Fruit fly (Drosophila melanogaster) whole organism, embryonic: ENCODE measurements around the gene Art4.

ENCODE experiments used
- Aef1 ChIP-seq: fragments of 200-800 bp; sonication (Bioruptor generic); IDR thresholded peaks from 3 replicates; pipeline ENCODE4 v1.3.6; 2022; ENCODE audit warnings: missing biosample characterization, missing genetic modification characterization
- Atf6 ChIP-seq: fragments of 200-800 bp; sonication (Bioruptor generic); IDR thresholded peaks from 2 replicates; pipeline ENCODE4 v1.3.6; 2022; ENCODE audit warnings: missing biosample characterization, missing genetic modification characterization
- Awh ChIP-seq: fragments of 200-800 bp; sonication (Bioruptor generic); IDR thresholded peaks from 2 replicates; pipeline ENCODE4, ENCODE4 v1.3.6; 2022; ENCODE audit warnings: missing biosample characterization, missing genetic modification characterization
- CG11093 ChIP-seq: fragments of 200-800 bp; sonication (Bioruptor generic); IDR thresholded peaks from 3 replicates; pipeline ENCODE4 v1.3.6; 2022; ENCODE audit warnings: missing biosample characterization, missing genetic modification characterization
- CG11696 ChIP-seq: fragments of 200-800 bp; sonication (Bioruptor generic); IDR thresholded peaks from 2 replicates; pipeline ENCODE4 v1.3.6; 2022; ENCODE audit warnings: missing biosample characterization, missing genetic modification characterization
- CG12104 ChIP-seq: fragments of 200-800 bp; sonication (Bioruptor generic); optimal IDR thresholded peaks from 3 replicates; lab custom pipeline; 2016; ENCODE audit warnings: missing biosample characterization, missing genetic modification characterization
- CG12155 ChIP-seq: fragments of 200-800 bp; sonication (Bioruptor generic); optimal IDR thresholded peaks from 3 replicates; lab custom pipeline; 2016; ENCODE audit warnings: missing biosample characterization, missing genetic modification characterization
- CG12391 ChIP-seq: fragments of 200-800 bp; sonication (Bioruptor generic); optimal IDR thresholded peaks from 3 replicates; lab custom pipeline; 2018; ENCODE audit warnings: missing biosample characterization, mild to moderate bottlenecking, missing genetic modification characterization, moderate library complexity
- CG13296 ChIP-seq: fragments of 200-800 bp; sonication (Bioruptor generic); optimal IDR thresholded peaks from 3 replicates; lab custom pipeline; 2018; ENCODE audit warnings: missing biosample characterization, mild to moderate bottlenecking, missing genetic modification characterization
- CG15601 ChIP-seq: fragments of 200-800 bp; sonication (Bioruptor generic); optimal IDR thresholded peaks from 3 replicates; lab custom pipeline; 2019; ENCODE audit warnings: missing biosample characterization, mild to moderate bottlenecking, missing genetic modification characterization, moderate library complexity
- CG17385 ChIP-seq: fragments of 200-800 bp; sonication (Bioruptor generic); optimal IDR thresholded peaks from 3 replicates; lab custom pipeline; 2018; ENCODE audit warnings: missing biosample characterization, mild to moderate bottlenecking, missing genetic modification characterization
- CG2129 ChIP-seq: fragments of 200-800 bp; sonication (Bioruptor generic); IDR thresholded peaks from 2 replicates; pipeline ENCODE4 v1.3.6; 2022; ENCODE audit warnings: missing biosample characterization, missing genetic modification characterization; ENCODE audit not compliant: partially characterized antibody
- CG4328 ChIP-seq: fragments of 200-800 bp; sonication (Bioruptor generic); optimal IDR thresholded peaks from 3 replicates; lab custom pipeline; 2017; ENCODE audit warnings: missing biosample characterization, missing genetic modification reagents, missing genetic modification characterization
- CG6272 ChIP-seq: fragments of 200-800 bp; sonication (Bioruptor generic); IDR thresholded peaks from 2 replicates; pipeline ENCODE4 v1.3.6; 2022; ENCODE audit warnings: missing biosample characterization, missing genetic modification characterization
- CG6683 ChIP-seq: fragments of 200-800 bp; sonication (Bioruptor generic); optimal IDR thresholded peaks from 2 replicates; lab custom pipeline; 2017; ENCODE audit warnings: missing biosample characterization, mild to moderate bottlenecking, missing genetic modification characterization, missing genetic modification reagents
- CG7372 ChIP-seq: fragments of 200-800 bp; sonication (Bioruptor generic); IDR thresholded peaks from 2 replicates; pipeline ENCODE4 v1.3.6; 2022; ENCODE audit warnings: missing biosample characterization, missing genetic modification characterization
- CG8478 ChIP-seq: fragments of >200 bp; optimal IDR thresholded peaks from 2 replicates; lab custom pipeline; 2018
- CG9437 ChIP-seq: fragments of 200-800 bp; sonication (Bioruptor generic); optimal IDR thresholded peaks from 2 replicates; lab custom pipeline; 2018; ENCODE audit warnings: missing biosample characterization, mild to moderate bottlenecking, missing genetic modification characterization
- Chrac-16 ChIP-seq: fragments of 200-800 bp; sonication (Bioruptor generic); optimal IDR thresholded peaks from 3 replicates; lab custom pipeline; 2016; ENCODE audit warnings: missing biosample characterization, missing genetic modification characterization
- Dll ChIP-seq: fragments of 200-800 bp; sonication (Bioruptor generic); IDR thresholded peaks from 4 replicates; pipeline ENCODE4 v1.3.6; 2022; ENCODE audit warnings: missing biosample characterization, missing genetic modification characterization; ENCODE audit not compliant: partially characterized antibody
- Dref ChIP-seq: fragments of 200-800 bp; sonication (Bioruptor generic); IDR thresholded peaks from 2 replicates; pipeline ENCODE4 v1.3.6; 2022; ENCODE audit warnings: missing biosample characterization, missing genetic modification characterization
- Jarid2 ChIP-seq: fragments of 200-800 bp; sonication (Bioruptor generic); optimal IDR thresholded peaks from 3 replicates; lab custom pipeline; 2017; ENCODE audit warnings: mild to moderate bottlenecking, missing biosample characterization, missing genetic modification reagents, missing genetic modification characterization
- Lim3 ChIP-seq: fragments of 200-800 bp; sonication (Bioruptor generic); IDR thresholded peaks from 2 replicates; pipeline ENCODE4 v1.3.6; 2022; ENCODE audit warnings: missing biosample characterization, missing genetic modification characterization
- NFAT ChIP-seq: fragments of 200-800 bp; sonication (Bioruptor generic); IDR thresholded peaks from 2 replicates; pipeline ENCODE4 v1.3.6; 2022; ENCODE audit warnings: missing biosample characterization, missing genetic modification characterization
- Nf-YA ChIP-seq: fragments of 200-800 bp; sonication (Bioruptor generic); IDR thresholded peaks from 2 replicates; pipeline ENCODE4 v1.3.6; 2022; ENCODE audit warnings: missing biosample characterization, missing genetic modification characterization
- Nf-YB ChIP-seq: fragments of 200-800 bp; sonication (Bioruptor generic); optimal IDR thresholded peaks from 3 replicates; lab custom pipeline; 2019; ENCODE audit warnings: missing biosample characterization, mild to moderate bottlenecking, missing genetic modification characterization, moderate library complexity
- NfI ChIP-seq: fragments of 200-800 bp; sonication (Bioruptor generic); optimal IDR thresholded peaks from 3 replicates; lab custom pipeline; 2018; ENCODE audit warnings: missing biosample characterization, mild to moderate bottlenecking, missing genetic modification characterization, moderate library complexity
- Sox102F ChIP-seq: fragments of 200-800 bp; sonication (Bioruptor generic); optimal IDR thresholded peaks from 2 replicates; lab custom pipeline; 2018; ENCODE audit warnings: missing biosample characterization, mild to moderate bottlenecking, missing genetic modification characterization, moderate library complexity
- Ssrp ChIP-seq: fragments of 200-800 bp; sonication (Bioruptor generic); optimal IDR thresholded peaks from 2 replicates; lab custom pipeline; 2018; ENCODE audit warnings: missing biosample characterization, mild to moderate bottlenecking, missing genetic modification characterization, moderate library complexity
- TFAM ChIP-seq: fragments of 200-800 bp; sonication (Bioruptor generic); optimal IDR thresholded peaks from 2 replicates; lab custom pipeline; 2017; ENCODE audit warnings: missing biosample characterization, missing genetic modification characterization, inconsistent platforms
- Tbp ChIP-seq: fragments of >200 bp; optimal IDR thresholded peaks from 2 replicates; lab custom pipeline; 2018; ENCODE audit warnings: missing biosample characterization, missing genetic modification characterization
- abd-A ChIP-seq: fragments of 200-800 bp; sonication (Bioruptor generic); optimal IDR thresholded peaks from 3 replicates; lab custom pipeline; 2019; ENCODE audit warnings: missing biosample characterization, mild to moderate bottlenecking, missing genetic modification characterization, moderate library complexity
- amos ChIP-seq: fragments of 200-800 bp; sonication (Bioruptor generic); IDR thresholded peaks from 2 replicates; pipeline ENCODE4 v1.3.6; 2022; ENCODE audit warnings: missing biosample characterization, missing genetic modification characterization; ENCODE audit not compliant: partially characterized antibody
- bsh ChIP-seq, 2 experiments: fragments of 200-800 bp; sonication (Bioruptor generic); optimal IDR thresholded peaks; 2 replicates each; lab custom pipeline; 2017 to 2018; ENCODE audit warnings: mild to moderate bottlenecking in 2 of 2, missing biosample characterization in 2 of 2, missing genetic modification characterization in 2 of 2, moderate library complexity in 1 of 2
- caup ChIP-seq: fragments of 200-800 bp; sonication (Bioruptor generic); optimal IDR thresholded peaks from 3 replicates; lab custom pipeline; 2017; ENCODE audit warnings: missing biosample characterization, mild to moderate bottlenecking, missing genetic modification characterization, moderate library complexity; ENCODE audit not compliant: severe bottlenecking
- cg ChIP-seq: fragments of 200-800 bp; sonication (Bioruptor generic); optimal IDR thresholded peaks from 3 replicates; lab custom pipeline; 2019; ENCODE audit warnings: missing biosample characterization, mild to moderate bottlenecking, missing genetic modification characterization, moderate library complexity
- danr ChIP-seq: fragments of 200-800 bp; sonication (Bioruptor generic); IDR thresholded peaks from 2 replicates; pipeline ENCODE4 v1.3.6; 2022; ENCODE audit warnings: missing biosample characterization, missing genetic modification characterization
- dati ChIP-seq: fragments of 200-800 bp; sonication (Bioruptor generic); IDR thresholded peaks from 2 replicates; pipeline ENCODE4 v1.3.6; 2022; ENCODE audit warnings: missing biosample characterization, missing genetic modification characterization
- gem ChIP-seq: fragments of 200-800 bp; sonication (Bioruptor generic); optimal IDR thresholded peaks from 2 replicates; lab custom pipeline; 2019; ENCODE audit warnings: missing biosample characterization, mild to moderate bottlenecking, missing genetic modification characterization, moderate library complexity
- hb ChIP-seq: fragments of 200-800 bp; sonication (Bioruptor generic); IDR thresholded peaks from 3 replicates; pipeline ENCODE4 v1.3.6; 2022; ENCODE audit warnings: missing biosample characterization, missing genetic modification characterization; ENCODE audit not compliant: partially characterized antibody
- hbn ChIP-seq: fragments of 200-800 bp; sonication (Bioruptor generic); IDR thresholded peaks from 2 replicates; pipeline ENCODE4 v1.3.6; 2022; ENCODE audit warnings: missing biosample characterization, missing genetic modification characterization; ENCODE audit not compliant: partially characterized antibody
- kay ChIP-seq: fragments of 200-800 bp; sonication (Bioruptor generic); optimal IDR thresholded peaks from 2 replicates; lab custom pipeline; 2016; ENCODE audit warnings: missing biosample characterization, missing genetic modification characterization
- lbe ChIP-seq: fragments of 200-800 bp; sonication (Bioruptor generic); optimal IDR thresholded peaks from 2 replicates; lab custom pipeline; 2016; ENCODE audit warnings: missing biosample characterization, mild to moderate bottlenecking, missing genetic modification characterization
- mirr ChIP-seq: fragments of 200-800 bp; sonication (Bioruptor generic); optimal IDR thresholded peaks from 3 replicates; lab custom pipeline; 2018; ENCODE audit warnings: missing biosample characterization, mild to moderate bottlenecking, missing genetic modification characterization
- nerfin-1 ChIP-seq: fragments of 200-800 bp; sonication (Bioruptor generic); optimal IDR thresholded peaks from 3 replicates; lab custom pipeline; 2019; ENCODE audit warnings: missing biosample characterization, mild to moderate bottlenecking, missing genetic modification characterization, moderate library complexity
- prd ChIP-seq, 3 experiments: fragments of >200 bp in 2 of 3; fragments of 200-800 bp in 1 of 3; sonication (Bioruptor generic) in 1 of 3; optimal IDR thresholded peaks in 2 of 3; IDR thresholded peaks in 1 of 3; 2 replicates in 2 of 3; 3 replicates in 1 of 3; pipeline versions ENCODE4 v1.3.6 to Lab custom; 2017 to 2022; ENCODE audit warnings: missing biosample characterization in 1 of 3, missing genetic modification characterization in 1 of 3
- pros ChIP-seq: fragments of 200-800 bp; sonication (Bioruptor generic); optimal IDR thresholded peaks from 3 replicates; lab custom pipeline; 2019; ENCODE audit warnings: missing biosample characterization, mild to moderate bottlenecking, missing genetic modification characterization, moderate library complexity
- sim ChIP-seq: fragments of 200-800 bp; sonication (Bioruptor generic); IDR thresholded peaks from 2 replicates; pipeline ENCODE4 v1.3.6; 2022; ENCODE audit warnings: missing biosample characterization, missing genetic modification characterization
- zen2 ChIP-seq: fragments of 200-800 bp; sonication (Bioruptor generic); IDR thresholded peaks from 3 replicates; pipeline ENCODE4 v1.3.6; 2022; ENCODE audit warnings: missing biosample characterization, missing genetic modification characterization; ENCODE audit not compliant: partially characterized antibody

The Art4 gene

DNA sequence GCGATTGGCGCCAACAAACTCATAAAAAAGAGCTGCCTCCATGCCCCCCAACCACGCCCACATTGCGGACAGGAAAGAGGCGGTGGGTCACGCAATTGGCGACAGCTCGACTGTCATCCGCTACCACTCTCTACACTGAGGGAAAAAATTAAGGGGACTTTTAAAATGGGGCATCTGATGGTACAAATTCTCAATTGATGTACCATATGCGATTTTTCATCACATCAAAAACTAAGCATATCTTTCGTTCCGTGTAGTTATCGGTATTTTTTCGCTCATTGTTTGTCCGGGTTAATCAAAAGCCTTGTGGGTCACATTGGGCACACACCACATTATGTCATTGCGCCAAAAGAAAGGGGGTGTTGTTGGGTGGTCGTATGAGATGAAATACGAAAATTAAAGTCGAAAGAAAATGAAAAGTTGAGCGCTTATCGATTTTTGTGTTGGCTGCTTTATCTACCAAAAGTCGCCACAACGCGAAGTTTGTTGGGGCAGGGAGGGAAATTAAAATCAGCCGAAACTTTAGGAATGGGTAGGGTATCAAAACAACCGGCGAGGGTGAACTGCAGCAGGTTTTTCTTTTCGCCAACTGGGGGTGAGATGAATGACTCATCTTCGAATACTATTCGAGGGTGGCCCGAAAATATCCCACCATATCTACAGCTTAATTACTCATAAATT is 38.3 kb upstream of the Art4 start (continued):
- TF ChIP-seq TFAM = no peak
- no peak for TF ChIP-seq CG11093 (GFP tag; lab: Robert Waterston, UW)
- TF ChIP-seq dati (GFP tag; lab: Robert Waterston, UW) = no peak
- no peak for TF ChIP-seq Chrac-16 (GFP tag; lab: Kevin White, UChicago)
- no peak for TF ChIP-seq CG8478
- no peak for TF ChIP-seq lbe (GFP tag; lab: Kevin White, UChicago)
- no peak for TF ChIP-seq Jarid2
- TF ChIP-seq Awh (GFP tag; lab: Robert Waterston, UW) = no peak
- TF ChIP-seq caup (GFP tag; lab: Kevin White, UChicago) = no peak
- TF ChIP-seq CG4328 (GFP tag; lab: Kevin White, UChicago) = no peak
- no peak for TF ChIP-seq Sox102F
- no peak for TF ChIP-seq Ssrp
- TF ChIP-seq Atf6 (GFP tag; lab: Robert Waterston, UW) = peak; percentile 53; the same call in 1 of the 2 replicates
- no peak for TF ChIP-seq Nf-YB (GFP tag; lab: Kevin White, UChicago)
- no peak for TF ChIP-seq CG15601 (tag; lab: Kevin White, UChicago)
- no peak for TF ChIP-seq Nf-YA (GFP tag; lab: Robert Waterston, UW)
- TF ChIP-seq gem (tag; lab: Kevin White, UChicago) = no peak
- TF ChIP-seq amos (GFP tag; lab: Robert Waterston, UW) = no peak
- no peak for TF ChIP-seq CG13296 (GFP tag; lab: Kevin White, UChicago)
- no peak for TF ChIP-seq prd (optimal IDR thresholded peaks at IDR 0.05; lab: Kevin White, UChicago)
- 0 out of 3 replicates have a peak, but pooled peaks have one; percentile 16 for TF ChIP-seq prd (GFP tag; IDR thresholded peaks at IDR 0.05; lab: Robert Waterston, UW)
- TF ChIP-seq Dref (GFP tag; lab: Robert Waterston, UW) = no peak
- TF ChIP-seq NfI (GFP tag; lab: Kevin White, UChicago) = no peak
- no peak for TF ChIP-seq CG12391 (tag; lab: Kevin White, UChicago)
- no peak for TF ChIP-seq cg (GFP tag; lab: Kevin White, UChicago)
- 0 out of 3 replicates have a peak, but pooled peaks have one; percentile 19 for TF ChIP-seq Aef1 (GFP tag; lab: Robert Waterston, UW)
- no peak for TF ChIP-seq Tbp (GFP tag; lab: Kevin White, UChicago)
- no peak for TF ChIP-seq CG17385 (GFP tag; lab: Kevin White, UChicago)
- no peak for TF ChIP-seq CG2129
- TF ChIP-seq abd-A = no peak
- TF ChIP-seq NFAT (GFP tag; lab: Robert Waterston, UW) = peak; percentile 54
- TF ChIP-seq mirr = no peak
- no peak for TF ChIP-seq pros (GFP tag; lab: Kevin White, UChicago)
- TF ChIP-seq hbn = no peak
- TF ChIP-seq CG12104 (GFP tag; lab: Kevin White, UChicago) = no peak
- TF ChIP-seq CG6272 (GFP tag; lab: Robert Waterston, UW) = 0 out of 2 replicates have a peak, but pooled peaks have one; percentile 9
- TF ChIP-seq CG11696 (GFP tag; lab: Robert Waterston, UW) = no peak
- peak; percentile 24 for TF ChIP-seq kay (GFP tag; lab: Kevin White, UChicago)
- TF ChIP-seq Dll (GFP tag; lab: Robert Waterston, UW) = no peak
- TF ChIP-seq hb (GFP tag; lab: Robert Waterston, UW) = no peak
- TF ChIP-seq sim (GFP tag; lab: Robert Waterston, UW) = no peak
- TF ChIP-seq nerfin-1 = no peak
- TF ChIP-seq bsh (GFP tag; optimal IDR thresholded peaks at IDR 0.05; lab: Kevin White, UChicago) = no peak
- no peak for TF ChIP-seq zen2 (GFP tag; lab: Robert Waterston, UW)
- TF ChIP-seq CG12155 (GFP tag; lab: Kevin White, UChicago) = no peak
- TF ChIP-seq Lim3 (GFP tag; lab: Robert Waterston, UW) = no peak
- no peak for TF ChIP-seq CG7372
- no peak for TF ChIP-seq danr (GFP tag; lab: Robert Waterston, UW)
- TF ChIP-seq CG9437 (GFP tag; lab: Kevin White, UChicago) = no peak
- TF ChIP-seq CG6683 = no peak
